Worm (Caenorhabditis elegans) whole organism, mixed stage, embryonic: ENCODE data around the gene pqn-65.

Source experiments
- elt-3 ChIP-seq: fragments of 150-350 bp; optimal IDR thresholded peaks from 2 replicates; lab custom pipeline; 2014; ENCODE audit warnings: missing biosample characterization, missing genetic modification characterization
- mep-1 ChIP-seq: fragments of 150-350 bp; optimal IDR thresholded peaks from 2 replicates; lab custom pipeline; 2017; ENCODE audit warnings: missing biosample characterization, missing genetic modification reagents, missing genetic modification characterization, inconsistent platforms
- snpc-4 ChIP-seq: fragments of 150-350 bp; optimal IDR thresholded peaks from 2 replicates; lab custom pipeline; 2014; ENCODE audit warnings: missing biosample characterization, missing genetic modification characterization

DNA sequence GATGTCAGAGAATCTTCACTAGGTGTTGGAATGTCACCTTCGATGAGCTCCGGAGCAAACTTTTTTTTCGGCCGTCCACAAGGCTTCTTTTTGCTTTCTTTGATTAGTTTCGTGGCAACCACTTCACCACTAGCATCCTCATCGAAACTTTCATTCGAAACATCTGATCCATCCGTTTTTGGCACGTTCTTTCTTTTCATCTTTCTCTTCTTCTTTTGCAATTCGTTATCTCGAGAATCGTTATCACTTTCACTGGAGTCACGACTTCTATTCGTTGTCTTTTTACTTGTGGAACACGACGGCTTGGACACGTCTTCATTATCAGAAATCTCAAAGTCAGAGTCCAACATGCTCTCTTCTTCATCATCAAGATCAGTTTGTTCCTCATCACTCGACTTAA lies 15.2 kb downstream of the pqn-65 start:
- TF ChIP-seq mep-1, result no peak
- no peak for TF ChIP-seq snpc-4
- TF ChIP-seq elt-3 (tag; lab: Kevin White, UChicago), result no peak
